1 fruit fly cellular context compared by ENCODE assay signal in the genomic region with DNA sequence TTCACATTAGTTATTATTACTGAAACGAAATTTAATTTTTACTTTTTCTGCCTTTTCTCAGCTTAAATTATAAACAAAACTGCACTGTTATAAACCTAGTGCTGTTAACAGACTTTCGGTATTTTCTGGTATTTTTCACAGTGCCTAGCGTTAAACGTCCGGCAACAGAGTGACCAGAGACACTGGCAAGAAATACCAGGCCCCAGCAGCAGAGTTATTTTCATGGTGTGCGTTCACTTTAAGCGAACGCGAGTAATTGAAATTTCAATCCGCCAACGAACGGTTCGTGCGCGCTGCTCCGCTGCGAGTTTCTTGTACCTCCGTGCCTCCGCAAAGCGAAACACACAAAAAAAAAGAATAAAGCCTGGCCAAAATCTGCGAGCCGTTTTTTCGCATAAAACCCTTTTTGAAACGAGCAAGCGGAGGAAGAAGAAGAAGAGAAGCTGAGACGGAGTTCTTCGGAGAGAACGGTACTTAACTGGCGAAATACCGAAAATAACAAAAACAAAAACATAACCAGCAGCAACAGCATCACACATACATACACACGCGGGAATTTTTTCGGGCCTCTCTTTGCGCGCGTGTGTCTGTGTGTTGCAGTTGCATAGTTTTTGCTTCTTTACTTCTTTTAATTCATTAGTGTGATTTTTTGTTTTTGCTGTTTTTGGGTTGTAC.
A peak's percentile ranks its signal among the peaks of the same experiment; 100 is the strongest.
TF ChIP-seq lines count a peak whose summit lies in the region.

A gene (plus strand): TSS at position 220 of the 675 bp plus-strand sequence.

TF ChIP-seq in whole organism, embryonic, 481 proteins besides CTCF, POLR2A, EP300 and RAD21 (continued from another document and continues in another):
- peak; percentile 11 for TF ChIP-seq CG8924 (tag; optimal IDR thresholded peaks at IDR 0.05; lab: Kevin White, UChicago)
- TF ChIP-seq Xbp1 (GFP tag; optimal IDR thresholded peaks at IDR 0.05; lab: Kevin White, UChicago): no peak
- no peak for TF ChIP-seq kah (GFP tag; optimal IDR thresholded peaks at IDR 0.05; lab: Kevin White, UChicago)
- TF ChIP-seq Lhr (GFP tag; optimal IDR thresholded peaks at IDR 0.05; lab: Kevin White, UChicago): peak; percentile 68
- TF ChIP-seq sisA (GFP tag; IDR thresholded peaks at IDR 0.05; lab: Robert Waterston, UW): no peak
- peak; percentile 55 for TF ChIP-seq sd (tag; optimal IDR thresholded peaks at IDR 0.05; lab: Kevin White, UChicago)
- TF ChIP-seq mld (GFP tag; IDR thresholded peaks at IDR 0.05; lab: Robert Waterston, UW; ENCODE audit: partially characterized antibody): no peak
- TF ChIP-seq Oaz (GFP tag; IDR thresholded peaks at IDR 0.05; lab: Robert Waterston, UW): no peak
- peak; percentile 5 for TF ChIP-seq Dad (GFP tag; optimal IDR thresholded peaks at IDR 0.05; lab: Kevin White, UChicago)
- TF ChIP-seq CG11398 (GFP tag; optimal IDR thresholded peaks at IDR 0.05; lab: Kevin White, UChicago): no peak
- TF ChIP-seq Gsc (GFP tag; IDR thresholded peaks at IDR 0.05; lab: Robert Waterston, UW): no peak
- TF ChIP-seq sima (GFP tag; optimal IDR thresholded peaks at IDR 0.05; lab: Kevin White, UChicago): no peak
- TF ChIP-seq CG14014 (GFP tag; IDR thresholded peaks at IDR 0.05; lab: Robert Waterston, UW): no peak
- peak; percentile 43 for TF ChIP-seq lab (GFP tag; optimal IDR thresholded peaks at IDR 0.05; lab: Kevin White, UChicago)
- peak; percentile 59 for TF ChIP-seq CG14710 (tag; optimal IDR thresholded peaks at IDR 0.05; lab: Kevin White, UChicago)
- TF ChIP-seq crc (GFP tag; optimal IDR thresholded peaks at IDR 0.05; lab: Kevin White, UChicago): no peak
- no peak for TF ChIP-seq D (optimal IDR thresholded peaks at IDR 0.05; lab: Kevin White, UChicago)
- no peak for TF ChIP-seq D (GFP tag; optimal IDR thresholded peaks at IDR 0.05; lab: Kevin White, UChicago)
- no peak for TF ChIP-seq Tbp (GFP tag; optimal IDR thresholded peaks at IDR 0.05; lab: Kevin White, UChicago)
- TF ChIP-seq E2f2 (GFP tag; IDR thresholded peaks at IDR 0.05; lab: Robert Waterston, UW): no peak
- TF ChIP-seq CG4404 (GFP tag; IDR thresholded peaks at IDR 0.05; lab: Robert Waterston, UW): no peak
- peak; percentile 96 for TF ChIP-seq Jarid2 (GFP tag; optimal IDR thresholded peaks at IDR 0.05; lab: Kevin White, UChicago)
- TF ChIP-seq gcm2 (GFP tag; optimal IDR thresholded peaks at IDR 0.05; lab: Kevin White, UChicago): no peak
- no peak for TF ChIP-seq fu2 (GFP tag; optimal IDR thresholded peaks at IDR 0.05; lab: Kevin White, UChicago)
- no peak for TF ChIP-seq Ssrp (tag; optimal IDR thresholded peaks at IDR 0.05; lab: Kevin White, UChicago)
- TF ChIP-seq Oli (tag; optimal IDR thresholded peaks at IDR 0.05; lab: Kevin White, UChicago): no peak
- TF ChIP-seq CoRest (tag; optimal IDR thresholded peaks at IDR 0.05; lab: Kevin White, UChicago): peak; percentile 28
- TF ChIP-seq dati (GFP tag; IDR thresholded peaks at IDR 0.05; lab: Robert Waterston, UW): no peak
- TF ChIP-seq Hand (GFP tag; optimal IDR thresholded peaks at IDR 0.05; lab: Kevin White, UChicago): peak; percentile 24
- TF ChIP-seq CG12659 (GFP tag; optimal IDR thresholded peaks at IDR 0.05; lab: Kevin White, UChicago): peak; percentile 67
- TF ChIP-seq CG11560 (tag; IDR thresholded peaks at IDR 0.05; lab: Robert Waterston, UW): no peak
- TF ChIP-seq CG7271 (tag; optimal IDR thresholded peaks at IDR 0.05; lab: Kevin White, UChicago): no peak
- TF ChIP-seq CG17328 (GFP tag; IDR thresholded peaks at IDR 0.05; lab: Robert Waterston, UW): no peak
- no peak for TF ChIP-seq Hr39 (optimal IDR thresholded peaks at IDR 0.05; lab: Kevin White, UChicago)
- TF ChIP-seq Med (GFP tag; lab: Kevin White, UChicago): peak; percentile 85
- TF ChIP-seq CG13624 (GFP tag; optimal IDR thresholded peaks at IDR 0.05; lab: Kevin White, UChicago): no peak
- TF ChIP-seq CG17568 (GFP tag; optimal IDR thresholded peaks at IDR 0.05; lab: Kevin White, UChicago): peak; percentile 25
- TF ChIP-seq wor (GFP tag; IDR thresholded peaks at IDR 0.05; lab: Robert Waterston, UW): no peak
- TF ChIP-seq grau (tag; optimal IDR thresholded peaks at IDR 0.05; lab: Kevin White, UChicago): peak; percentile 13
- TF ChIP-seq CG5953 (GFP tag; IDR thresholded peaks at IDR 0.05; lab: Robert Waterston, UW): no peak
- no peak for TF ChIP-seq CG6254 (GFP tag; optimal IDR thresholded peaks at IDR 0.05; lab: Kevin White, UChicago)
- TF ChIP-seq CG10267 (tag; optimal IDR thresholded peaks at IDR 0.05; lab: Kevin White, UChicago): peak; percentile 55
- peak; percentile 41 for TF ChIP-seq MESR4 (GFP tag; optimal IDR thresholded peaks at IDR 0.05; lab: Kevin White, UChicago)
- TF ChIP-seq CG6683 (GFP tag; optimal IDR thresholded peaks at IDR 0.05; lab: Kevin White, UChicago): no peak
- TF ChIP-seq az2 (GFP tag; optimal IDR thresholded peaks at IDR 0.05; lab: Kevin White, UChicago): no peak
- peak; percentile 31 for TF ChIP-seq CG1603 (tag; optimal IDR thresholded peaks at IDR 0.05; lab: Kevin White, UChicago)
- no peak for TF ChIP-seq CG31224 (GFP tag; IDR thresholded peaks at IDR 0.05; lab: Robert Waterston, UW)
- no peak for TF ChIP-seq PHDP (tag; optimal IDR thresholded peaks at IDR 0.05; lab: Kevin White, UChicago)
- TF ChIP-seq CG8089 (GFP tag; optimal IDR thresholded peaks at IDR 0.05; lab: Kevin White, UChicago): no peak
- TF ChIP-seq CG8281 (tag; optimal IDR thresholded peaks at IDR 0.05; lab: Kevin White, UChicago): no peak
- TF ChIP-seq CG4424 (GFP tag; optimal IDR thresholded peaks at IDR 0.05; lab: Kevin White, UChicago): no peak
- TF ChIP-seq ara (GFP tag; IDR thresholded peaks at IDR 0.05; lab: Robert Waterston, UW): no peak
- no peak for TF ChIP-seq en (GFP tag; optimal IDR thresholded peaks at IDR 0.05; lab: Kevin White, UChicago)
- no peak for TF ChIP-seq bcd (GFP tag; optimal IDR thresholded peaks at IDR 0.05; lab: Kevin White, UChicago)
- no peak for TF ChIP-seq gcm (GFP tag; optimal IDR thresholded peaks at IDR 0.05; lab: Kevin White, UChicago)
- TF ChIP-seq Drgx (GFP tag; IDR thresholded peaks at IDR 0.05; lab: Robert Waterston, UW): no peak
- no peak for TF ChIP-seq CG2889 (GFP tag; IDR thresholded peaks at IDR 0.05; lab: Robert Waterston, UW)
- no peak for TF ChIP-seq CG8765 (GFP tag; IDR thresholded peaks at IDR 0.05; lab: Robert Waterston, UW)
- peak; percentile 41 for TF ChIP-seq CG30020 (tag; optimal IDR thresholded peaks at IDR 0.05; lab: Kevin White, UChicago)
- TF ChIP-seq Doc3 (GFP tag; IDR thresholded peaks at IDR 0.05; lab: Robert Waterston, UW; ENCODE audit: partially characterized antibody): no peak
- TF ChIP-seq Dek (tag; optimal IDR thresholded peaks at IDR 0.05; lab: Kevin White, UChicago): peak; percentile 25
- TF ChIP-seq CG4617 (GFP tag; optimal IDR thresholded peaks at IDR 0.05; lab: Kevin White, UChicago; ENCODE audit: borderline replicate concordance): peak; percentile 40
- TF ChIP-seq CG13775 (GFP tag; optimal IDR thresholded peaks at IDR 0.05; lab: Kevin White, UChicago): no peak
- peak in 1 of 2 experiments; percentile 57 for TF ChIP-seq Pdp1 (GFP tag; optimal IDR thresholded peaks at IDR 0.05; lab: Kevin White, UChicago)
- TF ChIP-seq TFAM (GFP tag; optimal IDR thresholded peaks at IDR 0.05; lab: Kevin White, UChicago): no peak
- peak; percentile 12 for TF ChIP-seq CG17359 (tag; optimal IDR thresholded peaks at IDR 0.05; lab: Kevin White, UChicago)
- no peak for TF ChIP-seq CG32532 (GFP tag; IDR thresholded peaks at IDR 0.05; lab: Robert Waterston, UW)
- no peak for TF ChIP-seq mirr (GFP tag; optimal IDR thresholded peaks at IDR 0.05; lab: Kevin White, UChicago)
- peak; percentile 47 for TF ChIP-seq Fer1 (GFP tag; optimal IDR thresholded peaks at IDR 0.05; lab: Kevin White, UChicago)
- TF ChIP-seq CG18764 (GFP tag; optimal IDR thresholded peaks at IDR 0.05; lab: Kevin White, UChicago): no peak
- no peak for TF ChIP-seq CG30431 (GFP tag; optimal IDR thresholded peaks at IDR 0.05; lab: Kevin White, UChicago)
- TF ChIP-seq phol (tag; optimal IDR thresholded peaks at IDR 0.05; lab: Kevin White, UChicago): peak; percentile 1
- no peak for TF ChIP-seq Hr3 (GFP tag; optimal IDR thresholded peaks at IDR 0.05; lab: Kevin White, UChicago)
- TF ChIP-seq jigr1 (GFP tag; IDR thresholded peaks at IDR 0.05; lab: Robert Waterston, UW): no peak
- no peak for TF ChIP-seq CG12155 (GFP tag; optimal IDR thresholded peaks at IDR 0.05; lab: Kevin White, UChicago)
- TF ChIP-seq CG6765 (GFP tag; optimal IDR thresholded peaks at IDR 0.05; lab: Kevin White, UChicago): peak; percentile 37
- no peak for TF ChIP-seq B-H2 (GFP tag; optimal IDR thresholded peaks at IDR 0.05; lab: Kevin White, UChicago)
- no peak for TF ChIP-seq hkb (optimal IDR thresholded peaks at IDR 0.05; lab: Kevin White, UChicago)
- TF ChIP-seq hkb (GFP tag; IDR thresholded peaks at IDR 0.05; lab: Robert Waterston, UW): no peak
- TF ChIP-seq CG16815 (GFP tag; optimal IDR thresholded peaks at IDR 0.05; lab: Kevin White, UChicago): no peak
- no peak for TF ChIP-seq CG31388 (GFP tag; optimal IDR thresholded peaks at IDR 0.05; lab: Kevin White, UChicago)
- no peak for TF ChIP-seq ftz-f1 (GFP tag; optimal IDR thresholded peaks at IDR 0.05; lab: Kevin White, UChicago)
- TF ChIP-seq dimm (GFP tag; IDR thresholded peaks at IDR 0.05; lab: Robert Waterston, UW): no peak
- TF ChIP-seq Hey (tag; optimal IDR thresholded peaks at IDR 0.05; lab: Kevin White, UChicago): no peak
- TF ChIP-seq Six4 (GFP tag; optimal IDR thresholded peaks at IDR 0.05; lab: Kevin White, UChicago): no peak
- TF ChIP-seq CG13296 (GFP tag; optimal IDR thresholded peaks at IDR 0.05; lab: Kevin White, UChicago): peak; percentile 14
- TF ChIP-seq CG15479 (GFP tag; optimal IDR thresholded peaks at IDR 0.05; lab: Kevin White, UChicago): peak; percentile 39
- peak; percentile 54 for TF ChIP-seq CG15514 (GFP tag; optimal IDR thresholded peaks at IDR 0.05; lab: Kevin White, UChicago)
- no peak for TF ChIP-seq CG31441 (GFP tag; IDR thresholded peaks at IDR 0.05; lab: Robert Waterston, UW)
- TF ChIP-seq zf30C (GFP tag; optimal IDR thresholded peaks at IDR 0.05; lab: Kevin White, UChicago): no peak
- TF ChIP-seq CG12219 (GFP tag; optimal IDR thresholded peaks at IDR 0.05; lab: Kevin White, UChicago): no peak
- no peak for TF ChIP-seq CG3065 (GFP tag; optimal IDR thresholded peaks at IDR 0.05; lab: Kevin White, UChicago)
- TF ChIP-seq MTF-1 (GFP tag; optimal IDR thresholded peaks at IDR 0.05; lab: Kevin White, UChicago; ENCODE audit: borderline replicate concordance): no peak
- no peak for TF ChIP-seq CG3726 (GFP tag; IDR thresholded peaks at IDR 0.05; lab: Robert Waterston, UW)
- TF ChIP-seq CG11504 (tag; optimal IDR thresholded peaks at IDR 0.05; lab: Kevin White, UChicago): peak; percentile 17
- TF ChIP-seq stc (GFP tag; IDR thresholded peaks at IDR 0.05; lab: Robert Waterston, UW): no peak
- no peak for TF ChIP-seq zfh2 (GFP tag; optimal IDR thresholded peaks at IDR 0.05; lab: Kevin White, UChicago)
- TF ChIP-seq HHEX (GFP tag; optimal IDR thresholded peaks at IDR 0.05; lab: Kevin White, UChicago): no peak
- no peak for TF ChIP-seq yki (optimal IDR thresholded peaks at IDR 0.05; lab: Kevin White, UChicago)
- TF ChIP-seq NC2β (GFP tag; optimal IDR thresholded peaks at IDR 0.05; lab: Kevin White, UChicago): no peak
- no peak for TF ChIP-seq chif (GFP tag; optimal IDR thresholded peaks at IDR 0.05; lab: Kevin White, UChicago)
- no peak for TF ChIP-seq pan (optimal IDR thresholded peaks at IDR 0.05; lab: Kevin White, UChicago)
- TF ChIP-seq pan (GFP tag; optimal IDR thresholded peaks at IDR 0.05 in 1 of 2, IDR thresholded peaks at IDR 0.05 in 1 of 2): no peak
- TF ChIP-seq eve (GFP tag; optimal IDR thresholded peaks at IDR 0.05; lab: Kevin White, UChicago): no peak
- TF ChIP-seq CG14667 (GFP tag; IDR thresholded peaks at IDR 0.05; lab: Robert Waterston, UW): no peak
- TF ChIP-seq Hr78 (GFP tag; optimal IDR thresholded peaks at IDR 0.05; lab: Kevin White, UChicago): no peak
- TF ChIP-seq HLH54F (GFP tag; optimal IDR thresholded peaks at IDR 0.05; lab: Kevin White, UChicago): no peak
- no peak for TF ChIP-seq pros (GFP tag; optimal IDR thresholded peaks at IDR 0.05; lab: Kevin White, UChicago)
- TF ChIP-seq org-1 (GFP tag; optimal IDR thresholded peaks at IDR 0.05; lab: Kevin White, UChicago): no peak
- no peak for TF ChIP-seq CG14965 (GFP tag; optimal IDR thresholded peaks at IDR 0.05; lab: Kevin White, UChicago; ENCODE audit: borderline replicate concordance)
- no peak for TF ChIP-seq ab (GFP tag; optimal IDR thresholded peaks at IDR 0.05; lab: Kevin White, UChicago)
- no peak for TF ChIP-seq Opbp (GFP tag; IDR thresholded peaks at IDR 0.05; lab: Robert Waterston, UW; ENCODE audit: partially characterized antibody)
- no peak for TF ChIP-seq Bgb (GFP tag; IDR thresholded peaks at IDR 0.05; lab: Robert Waterston, UW; ENCODE audit: partially characterized antibody)
- no peak for TF ChIP-seq CG18262 (tag; optimal IDR thresholded peaks at IDR 0.05; lab: Kevin White, UChicago)
- TF ChIP-seq cg (GFP tag; optimal IDR thresholded peaks at IDR 0.05; lab: Kevin White, UChicago): peak; percentile 67
- peak; percentile 20 for TF ChIP-seq CG2678 (tag; optimal IDR thresholded peaks at IDR 0.05; lab: Kevin White, UChicago)
- TF ChIP-seq Hmr (GFP tag; optimal IDR thresholded peaks at IDR 0.05; lab: Kevin White, UChicago): peak; percentile 26
- no peak for TF ChIP-seq nerfin-2 (GFP tag; IDR thresholded peaks at IDR 0.05; lab: Robert Waterston, UW; ENCODE audit: partially characterized antibody)
- TF ChIP-seq CG1647 (GFP tag; optimal IDR thresholded peaks at IDR 0.05; lab: Kevin White, UChicago): no peak
- no peak for TF ChIP-seq odd (GFP tag; optimal IDR thresholded peaks at IDR 0.05; lab: Kevin White, UChicago)
- TF ChIP-seq ham (GFP tag; IDR thresholded peaks at IDR 0.05; lab: Robert Waterston, UW): no peak
- peak; percentile 28 for TF ChIP-seq Deaf1 (tag; optimal IDR thresholded peaks at IDR 0.05; lab: Kevin White, UChicago)
- TF ChIP-seq CG17186 (GFP tag; optimal IDR thresholded peaks at IDR 0.05; lab: Kevin White, UChicago): peak; percentile 58
- peak; percentile 44 for TF ChIP-seq BEAF-32 (GFP tag; optimal IDR thresholded peaks at IDR 0.05; lab: Kevin White, UChicago)
- TF ChIP-seq slp2 (GFP tag; optimal IDR thresholded peaks at IDR 0.05; lab: Kevin White, UChicago): no peak
- no peak for TF ChIP-seq CG5245 (GFP tag; optimal IDR thresholded peaks at IDR 0.05; lab: Kevin White, UChicago)
- peak; percentile 38 for TF ChIP-seq HmgD (GFP tag; optimal IDR thresholded peaks at IDR 0.05; lab: Kevin White, UChicago)
- TF ChIP-seq Optix (GFP tag; IDR thresholded peaks at IDR 0.05; lab: Robert Waterston, UW): no peak
- peak; percentile 52 for TF ChIP-seq CG2116 (GFP tag; optimal IDR thresholded peaks at IDR 0.05; lab: Kevin White, UChicago)
- no peak for TF ChIP-seq CG1792 (GFP tag; optimal IDR thresholded peaks at IDR 0.05; lab: Kevin White, UChicago)
